Worm (Caenorhabditis elegans): ENCODE data around the gene str-246.

str-246 gene

DNA sequence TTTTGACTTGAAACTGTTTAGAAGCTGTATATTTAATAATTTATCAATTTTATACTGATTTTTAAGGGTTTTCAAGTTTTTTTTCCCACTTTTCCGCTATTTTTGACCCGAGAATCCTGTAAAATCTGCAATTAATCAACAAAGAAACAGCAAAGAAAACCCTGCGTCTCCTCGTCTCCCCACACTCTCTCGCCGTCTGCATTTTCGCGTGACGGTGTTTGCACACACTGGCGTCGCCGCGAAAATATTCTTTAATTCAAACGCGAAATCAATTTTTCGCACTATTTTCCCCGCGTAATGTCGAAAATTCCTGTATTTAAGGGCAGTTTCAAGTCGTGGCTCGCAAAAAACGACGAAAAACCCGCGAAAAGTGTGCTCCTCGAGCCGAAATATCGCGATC lies 14.2 kb upstream of the str-246 start, which contains the start of gene rsa-2 (continued):
- no peak for TF ChIP-seq mdl-1 (tag; optimal IDR thresholded peaks at IDR 0.05)
- TF ChIP-seq nhr-129 (tag; optimal IDR thresholded peaks at IDR 0.05): peak; percentile 24
- TF ChIP-seq lin-13 (GFP tag; optimal IDR thresholded peaks at IDR 0.05): peak; percentile 18
- TF ChIP-seq zag-1 (tag; optimal IDR thresholded peaks at IDR 0.05): no peak
- TF ChIP-seq lsy-2 (tag; optimal IDR thresholded peaks at IDR 0.05): peak; percentile 42 to 65
- no peak for TF ChIP-seq elt-1 (tag; optimal IDR thresholded peaks at IDR 0.05)
- peak; percentile 26 for TF ChIP-seq lin-11 (tag; optimal IDR thresholded peaks at IDR 0.05)
- TF ChIP-seq nhr-11 (tag; optimal IDR thresholded peaks at IDR 0.05): no peak
- TF ChIP-seq mbf-1 (tag; optimal IDR thresholded peaks at IDR 0.05): no peak
- peak; percentile 54 for TF ChIP-seq C34F6.9 (tag; optimal IDR thresholded peaks at IDR 0.05)

DNA sequence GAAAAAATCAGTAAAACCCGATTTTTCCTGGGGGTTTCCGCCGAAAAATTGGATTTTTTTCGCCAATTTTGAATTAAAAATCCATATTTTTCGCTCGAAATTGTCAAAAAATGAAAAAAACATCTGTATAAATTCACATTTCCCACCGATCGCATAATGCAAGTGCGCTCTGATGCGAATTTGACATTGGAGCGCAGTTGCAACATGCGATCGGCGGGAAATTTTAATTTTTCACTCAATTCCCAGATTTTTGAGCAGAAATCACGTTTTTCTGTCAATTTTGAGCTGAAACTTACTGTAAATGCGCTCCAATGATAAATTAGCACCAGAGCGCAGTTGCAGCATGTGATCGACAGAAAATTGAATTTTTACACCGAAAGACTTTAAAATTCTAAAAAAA lies 12.9 kb upstream of the str-246 start:
- TF ChIP-seq peb-1 (tag; optimal IDR thresholded peaks at IDR 0.05) (no peak), ztf-4 (tag; optimal IDR thresholded peaks at IDR 0.05) (no peak), mab-5 (tag; optimal IDR thresholded peaks at IDR 0.05) (no peak), crh-2 (tag; optimal IDR thresholded peaks at IDR 0.05) (no peak), Y55F3AM.14 (GFP tag; optimal IDR thresholded peaks at IDR 0.05) (no peak), nhr-21 (tag; optimal IDR thresholded peaks at IDR 0.05) (no peak), sem-4 (tag; optimal IDR thresholded peaks at IDR 0.05) (no peak), ama-1 (optimal IDR thresholded peaks at IDR 0.05) (no peak), nhr-129 (tag; optimal IDR thresholded peaks at IDR 0.05) (no peak), ceh-82 (tag; optimal IDR thresholded peaks at IDR 0.05) (no peak)

DNA sequence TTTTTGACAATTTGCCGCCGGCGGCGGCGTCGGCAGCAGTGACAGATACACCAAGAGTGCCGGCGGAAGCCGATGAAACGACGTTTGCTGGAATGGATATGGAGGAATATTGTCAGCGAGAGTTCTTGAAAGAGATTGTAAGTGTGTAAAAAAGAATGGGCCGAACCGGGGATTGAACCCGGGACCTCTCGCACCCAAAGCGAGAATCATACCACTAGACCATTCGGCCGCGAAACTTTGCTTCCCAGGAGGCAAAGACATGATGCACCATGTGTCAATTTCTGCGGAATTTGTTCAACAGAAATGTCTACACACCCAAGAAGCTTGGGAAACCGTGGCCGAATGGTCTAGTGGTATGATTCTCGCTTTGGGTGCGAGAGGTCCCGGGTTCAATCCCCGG lies 10.8 kb upstream of the str-246 start:
- TF ChIP-seq lin-13 (GFP tag; optimal IDR thresholded peaks at IDR 0.05) (peak; percentile 82), ztf-1 (GFP tag; conservative IDR thresholded peaks at IDR 0.05) (no peak), crh-2 (tag; optimal IDR thresholded peaks at IDR 0.05) (peak; percentile 89), blmp-1 (tag; optimal IDR thresholded peaks at IDR 0.05; ENCODE audit: insufficient read depth) (peak; percentile 11), ztf-4 (tag; optimal IDR thresholded peaks at IDR 0.05) (peak; percentile 50), ZK546.5 (tag; optimal IDR thresholded peaks at IDR 0.05) (no peak), nhr-25 (tag; optimal IDR thresholded peaks at IDR 0.05) (peak; percentile 48), unc-55 (GFP tag; optimal IDR thresholded peaks at IDR 0.05) (peak; percentile 91), nhr-11 (tag; optimal IDR thresholded peaks at IDR 0.05) (no peak), elt-3 (tag; optimal IDR thresholded peaks at IDR 0.05) (no peak), Y55F3AM.14 (GFP tag; optimal IDR thresholded peaks at IDR 0.05) (peak; percentile 58), lin-11 (tag; optimal IDR thresholded peaks at IDR 0.05) (peak; percentile 68), lsy-2 (tag; optimal IDR thresholded peaks at IDR 0.05) (peak; percentile 81 to 85), peb-1 (tag; optimal IDR thresholded peaks at IDR 0.05) (no peak), nhr-6 (tag; optimal IDR thresholded peaks at IDR 0.05) (no peak), nhr-129 (tag; optimal IDR thresholded peaks at IDR 0.05) (peak; percentile 84), nhr-21 (tag; optimal IDR thresholded peaks at IDR 0.05) (peak; percentile 86), nhr-10 (tag; optimal IDR thresholded peaks at IDR 0.05) (peak; percentile 62), gmeb-1 (tag; optimal IDR thresholded peaks at IDR 0.05) (peak; percentile 84), zag-1 (tag; optimal IDR thresholded peaks at IDR 0.05) (peak; percentile 61), egl-27 (tag; optimal IDR thresholded peaks at IDR 0.05) (peak; percentile 64), sma-9 (GFP tag; optimal IDR thresholded peaks at IDR 0.05) (peak; percentile 76), sma-9 (tag; optimal IDR thresholded peaks at IDR 0.05) (no peak), aly-2 (tag; optimal IDR thresholded peaks at IDR 0.05) (no peak), sma-3 (GFP tag; optimal IDR thresholded peaks at IDR 0.05) (peak; percentile 74), C34F6.9 (tag; optimal IDR thresholded peaks at IDR 0.05) (peak; percentile 79), mbf-1 (tag; optimal IDR thresholded peaks at IDR 0.05) (no peak), ceh-82 (tag; optimal IDR thresholded peaks at IDR 0.05) (no peak), F13H6.1 (tag; optimal IDR thresholded peaks at IDR 0.05) (peak; percentile 85), snpc-4 (tag; optimal IDR thresholded peaks at IDR 0.05) (peak; percentile 79), lin-39 (tag; optimal IDR thresholded peaks at IDR 0.05) (no peak), nhr-12 (tag; optimal IDR thresholded peaks at IDR 0.05) (no peak), ceh-16 (tag; optimal IDR thresholded peaks at IDR 0.05) (no peak), ztf-11 (tag; optimal IDR thresholded peaks at IDR 0.05) (no peak), unc-39 (tag; optimal IDR thresholded peaks at IDR 0.05) (no peak), ama-1 (optimal IDR thresholded peaks at IDR 0.05) (no peak), unc-62 (GFP tag; optimal IDR thresholded peaks at IDR 0.05) (no peak), nhr-23 (tag; optimal IDR thresholded peaks at IDR 0.05) (no peak), skn-1 (tag; optimal IDR thresholded peaks at IDR 0.05) (no peak), sem-4 (tag; optimal IDR thresholded peaks at IDR 0.05) (peak; percentile 74), nhr-77 (tag; optimal IDR thresholded peaks at IDR 0.05) (no peak), mdl-1 (tag; optimal IDR thresholded peaks at IDR 0.05) (peak in 1 of 2 experiments; percentile 50), R02D3.7 (tag; optimal IDR thresholded peaks at IDR 0.05) (peak; percentile 32), fos-1 (tag; optimal IDR thresholded peaks at IDR 0.05) (peak; percentile 65), elt-1 (tag; optimal IDR thresholded peaks at IDR 0.05) (no peak), dmd-4 (tag; optimal IDR thresholded peaks at IDR 0.05) (no peak), nhr-237 (tag; optimal IDR thresholded peaks at IDR 0.05) (no peak), mab-5 (tag; optimal IDR thresholded peaks at IDR 0.05) (peak; percentile 61), alr-1 (tag; optimal IDR thresholded peaks at IDR 0.05) (no peak)

Data from whole organism, L2 larva.